Fruit fly (Drosophila melanogaster) whole organism, embryonic: Measurements from ENCODE around the gene Notum.

Experiments used
- Antp ChIP-seq: fragments of 200-800 bp; sonication (Bioruptor generic); optimal IDR thresholded peaks from 3 replicates; lab custom pipeline; 2016; ENCODE audit warnings: missing biosample characterization, missing genetic modification characterization
- Blimp-1 ChIP-seq: fragments of 200-800 bp; sonication (Bioruptor generic); optimal IDR thresholded peaks from 3 replicates; lab custom pipeline; 2018; ENCODE audit warnings: missing biosample characterization, missing genetic modification characterization, mild to moderate bottlenecking, moderate library complexity, missing genetic modification reagents
- CG10267 ChIP-seq: fragments of 200-800 bp; sonication (Bioruptor generic); optimal IDR thresholded peaks from 2 replicates; lab custom pipeline; 2018; ENCODE audit warnings: missing biosample characterization, mild to moderate bottlenecking, missing genetic modification characterization, moderate library complexity
- CG10366 ChIP-seq: fragments of 200-800 bp; sonication (Bioruptor generic); IDR thresholded peaks from 2 replicates; pipeline ENCODE4 v1.3.6; 2022; ENCODE audit warnings: missing biosample characterization, missing genetic modification characterization
- CG12236 ChIP-seq: fragments of 200-800 bp; sonication (Bioruptor generic); optimal IDR thresholded peaks from 2 replicates; lab custom pipeline; 2016; ENCODE audit warnings: missing biosample characterization, missing genetic modification characterization
- CG12299 ChIP-seq: fragments of 200-800 bp; sonication (Bioruptor generic); optimal IDR thresholded peaks from 2 replicates; lab custom pipeline; 2018; ENCODE audit warnings: missing biosample characterization, mild to moderate bottlenecking, missing genetic modification characterization
- CG14441 ChIP-seq: fragments of 200-800 bp; sonication (Bioruptor generic); IDR thresholded peaks from 2 replicates; pipeline ENCODE4 v1.3.6; 2022; ENCODE audit warnings: missing biosample characterization, missing genetic modification characterization
- CG15073 ChIP-seq: fragments of 200-800 bp; sonication (Bioruptor generic); optimal IDR thresholded peaks from 2 replicates; lab custom pipeline; 2016; ENCODE audit warnings: missing biosample characterization, missing genetic modification characterization
- CG1603 ChIP-seq: fragments of 200-800 bp; sonication (Bioruptor generic); optimal IDR thresholded peaks from 2 replicates; lab custom pipeline; 2019; ENCODE audit warnings: missing biosample characterization, mild to moderate bottlenecking, missing genetic modification characterization, moderate library complexity
- CG17802 ChIP-seq: fragments of 200-800 bp; sonication (Bioruptor generic); optimal IDR thresholded peaks from 2 replicates; lab custom pipeline; 2018; ENCODE audit warnings: missing biosample characterization, mild to moderate bottlenecking, missing genetic modification characterization, moderate library complexity
- CG18262 ChIP-seq: fragments of 200-800 bp; optimal IDR thresholded peaks from 3 replicates; lab custom pipeline; 2019; ENCODE audit warnings: missing biosample characterization, mild to moderate bottlenecking, missing genetic modification characterization, moderate library complexity
- CG2129 ChIP-seq: fragments of 200-800 bp; sonication (Bioruptor generic); IDR thresholded peaks from 2 replicates; pipeline ENCODE4 v1.3.6; 2022; ENCODE audit warnings: missing biosample characterization, missing genetic modification characterization; ENCODE audit not compliant: partially characterized antibody
- CG34376 ChIP-seq: fragments of 200-800 bp; sonication (Bioruptor generic); optimal IDR thresholded peaks from 2 replicates; lab custom pipeline; 2018; ENCODE audit warnings: missing biosample characterization, mild to moderate bottlenecking, missing genetic modification characterization
- CG4360 ChIP-seq: fragments of 200-800 bp; sonication (Bioruptor generic); IDR thresholded peaks from 2 replicates; pipeline ENCODE4 v1.3.6; 2022; ENCODE audit warnings: missing biosample characterization, missing genetic modification characterization
- CG5953 ChIP-seq: fragments of 200-800 bp; sonication (Bioruptor generic); IDR thresholded peaks from 2 replicates; pipeline ENCODE4 v1.3.6; 2022; ENCODE audit warnings: missing biosample characterization, missing genetic modification characterization
- CG6272 ChIP-seq: fragments of 200-800 bp; sonication (Bioruptor generic); IDR thresholded peaks from 2 replicates; pipeline ENCODE4 v1.3.6; 2022; ENCODE audit warnings: missing biosample characterization, missing genetic modification characterization
- CG6854 ChIP-seq: fragments of 200-800 bp; sonication (Bioruptor generic); optimal IDR thresholded peaks from 3 replicates; lab custom pipeline; 2017; ENCODE audit warnings: missing biosample characterization, mild to moderate bottlenecking, missing genetic modification characterization
- CG8281 ChIP-seq: fragments of 200-800 bp; sonication (Bioruptor generic); optimal IDR thresholded peaks from 2 replicates; lab custom pipeline; 2018; ENCODE audit warnings: missing biosample characterization, mild to moderate bottlenecking, missing genetic modification characterization, moderate library complexity
- CTCF ChIP-seq: fragments of 200-800 bp; sonication (Bioruptor generic); optimal IDR thresholded peaks from 2 replicates; lab custom pipeline; 2017; ENCODE audit warnings: missing biosample characterization, mild to moderate bottlenecking, missing genetic modification characterization, moderate library complexity
- Deaf1 ChIP-seq: fragments of 200-800 bp; optimal IDR thresholded peaks from 3 replicates; lab custom pipeline; 2019; ENCODE audit warnings: missing biosample characterization, mild to moderate bottlenecking, missing genetic modification characterization, moderate library complexity
- Gsc ChIP-seq: fragments of 200-800 bp; sonication (Bioruptor generic); IDR thresholded peaks from 2 replicates; pipeline ENCODE4 v1.3.6; 2022; ENCODE audit warnings: missing biosample characterization, missing genetic modification characterization
- Gug ChIP-seq: fragments of 200-800 bp; sonication (Bioruptor generic); IDR thresholded peaks from 4 replicates; pipeline ENCODE4 v1.3.6; 2022; ENCODE audit warnings: missing biosample characterization, missing genetic modification characterization
- H2.0 ChIP-seq: fragments of 200-800 bp; sonication (Bioruptor generic); IDR thresholded peaks from 2 replicates; pipeline ENCODE4 v1.3.6; 2022; ENCODE audit warnings: missing biosample characterization, missing genetic modification characterization
- Hand ChIP-seq: fragments of 200-800 bp; sonication (Bioruptor generic); optimal IDR thresholded peaks from 2 replicates; lab custom pipeline; 2017; ENCODE audit warnings: mild to moderate bottlenecking, missing biosample characterization, missing genetic modification reagents, missing genetic modification characterization
- HmgD ChIP-seq: fragments of 200-800 bp; sonication (Bioruptor generic); optimal IDR thresholded peaks from 3 replicates; lab custom pipeline; 2016; ENCODE audit warnings: missing biosample characterization, missing genetic modification characterization
- Lpt ChIP-seq: fragments of >200 bp; optimal IDR thresholded peaks from 2 replicates; lab custom pipeline; 2018; ENCODE audit warnings: missing biosample characterization, missing genetic modification characterization
- Nf-YA ChIP-seq: fragments of 200-800 bp; sonication (Bioruptor generic); IDR thresholded peaks from 2 replicates; pipeline ENCODE4 v1.3.6; 2022; ENCODE audit warnings: missing biosample characterization, missing genetic modification characterization
- Six4 ChIP-seq: fragments of 200-800 bp; sonication (Bioruptor generic); optimal IDR thresholded peaks from 2 replicates; lab custom pipeline; 2016; ENCODE audit warnings: missing biosample characterization, missing genetic modification characterization
- Tbp ChIP-seq: fragments of >200 bp; optimal IDR thresholded peaks from 2 replicates; lab custom pipeline; 2018; ENCODE audit warnings: missing biosample characterization, missing genetic modification characterization
- Usf ChIP-seq: fragments of 200-800 bp; sonication (Bioruptor generic); optimal IDR thresholded peaks from 2 replicates; lab custom pipeline; 2017; ENCODE audit warnings: missing genotype, missing biosample characterization, missing genetic modification characterization
- amos ChIP-seq: fragments of 200-800 bp; sonication (Bioruptor generic); IDR thresholded peaks from 2 replicates; pipeline ENCODE4 v1.3.6; 2022; ENCODE audit warnings: missing biosample characterization, missing genetic modification characterization; ENCODE audit not compliant: partially characterized antibody
- cg ChIP-seq: fragments of 200-800 bp; sonication (Bioruptor generic); optimal IDR thresholded peaks from 3 replicates; lab custom pipeline; 2019; ENCODE audit warnings: missing biosample characterization, mild to moderate bottlenecking, missing genetic modification characterization, moderate library complexity
- chm ChIP-seq: fragments of 200-800 bp; sonication (Bioruptor generic); IDR thresholded peaks from 2 replicates; pipeline ENCODE4 v1.3.6; 2022; ENCODE audit warnings: missing biosample characterization, missing genetic modification characterization
- emc ChIP-seq: fragments of 200-800 bp; sonication (Bioruptor generic); optimal IDR thresholded peaks from 2 replicates; lab custom pipeline; 2016; ENCODE audit warnings: missing biosample characterization, missing genetic modification characterization
- eve ChIP-seq, 2 experiments: fragments of >200 bp; optimal IDR thresholded peaks; 2 replicates each; lab custom pipeline; 2017; ENCODE audit warnings: missing biosample characterization in 2 of 2, missing genetic modification characterization in 2 of 2
- fd3F ChIP-seq: fragments of 200-800 bp; sonication (Bioruptor generic); optimal IDR thresholded peaks from 2 replicates; lab custom pipeline; 2018; ENCODE audit warnings: missing biosample characterization, mild to moderate bottlenecking, missing genetic modification characterization, moderate library complexity
- fd64A ChIP-seq: fragments of 200-800 bp; sonication (Bioruptor generic); optimal IDR thresholded peaks from 3 replicates; lab custom pipeline; 2018; ENCODE audit warnings: missing biosample characterization, mild to moderate bottlenecking, missing genetic modification characterization
- gce ChIP-seq: fragments of 200-800 bp; sonication (Bioruptor generic); IDR thresholded peaks from 3 replicates; pipeline ENCODE4 v1.3.6; 2022; ENCODE audit warnings: missing biosample characterization, missing genetic modification characterization
- gsb-n ChIP-seq: fragments of 200-800 bp; sonication (Bioruptor generic); optimal IDR thresholded peaks from 3 replicates; lab custom pipeline; 2018; ENCODE audit warnings: missing biosample characterization, mild to moderate bottlenecking, missing genetic modification characterization
- gt ChIP-seq: fragments of 200-800 bp; sonication (Bioruptor generic); IDR thresholded peaks from 2 replicates; pipeline ENCODE4 v1.3.6; 2022; ENCODE audit warnings: missing biosample characterization, missing genetic modification characterization
- ham ChIP-seq: fragments of 200-800 bp; sonication (Bioruptor generic); IDR thresholded peaks from 2 replicates; pipeline ENCODE4 v1.3.6; 2022; ENCODE audit warnings: missing biosample characterization, missing genetic modification characterization
- her ChIP-seq: fragments of 200-800 bp; sonication (Bioruptor generic); optimal IDR thresholded peaks from 2 replicates; lab custom pipeline; 2016; ENCODE audit warnings: missing biosample characterization, missing genetic modification characterization
- jing ChIP-seq: fragments of 200-800 bp; sonication (Bioruptor generic); optimal IDR thresholded peaks from 2 replicates; lab custom pipeline; 2018; ENCODE audit warnings: missing biosample characterization, mild to moderate bottlenecking, missing genetic modification characterization
- kni ChIP-seq: fragments of 200-800 bp; sonication (Bioruptor generic); optimal IDR thresholded peaks from 3 replicates; lab custom pipeline; 2017; ENCODE audit warnings: mild to moderate bottlenecking, missing biosample characterization, missing genetic modification reagents, missing genetic modification characterization
- lbe ChIP-seq: fragments of 200-800 bp; sonication (Bioruptor generic); optimal IDR thresholded peaks from 2 replicates; lab custom pipeline; 2016; ENCODE audit warnings: missing biosample characterization, mild to moderate bottlenecking, missing genetic modification characterization
- peb ChIP-seq: fragments of 200-800 bp; sonication (Bioruptor generic); IDR thresholded peaks from 2 replicates; pipeline ENCODE4 v1.3.6; 2022; ENCODE audit warnings: missing biosample characterization, missing genetic modification characterization
- sqz ChIP-seq: fragments of 200-800 bp; sonication (Bioruptor generic); optimal IDR thresholded peaks from 3 replicates; lab custom pipeline; 2018; ENCODE audit warnings: missing biosample characterization, mild to moderate bottlenecking, missing genetic modification characterization
- tin ChIP-seq: fragments of 200-800 bp; sonication (Bioruptor generic); optimal IDR thresholded peaks from 3 replicates; lab custom pipeline; 2016; ENCODE audit warnings: missing biosample characterization, missing genetic modification characterization
- ttk ChIP-seq: fragments of 200-800 bp; sonication (Bioruptor generic); IDR thresholded peaks from 2 replicates; pipeline ENCODE4 v2.1.2; 2022; ENCODE audit warnings: missing biosample characterization, missing genetic modification characterization
- tup ChIP-seq: fragments of 200-800 bp; sonication (Bioruptor generic); optimal IDR thresholded peaks from 2 replicates; lab custom pipeline; 2016; ENCODE audit warnings: missing biosample characterization, mild to moderate bottlenecking, missing genetic modification characterization, moderate library complexity
- unc-4 ChIP-seq: fragments of 200-800 bp; sonication (Bioruptor generic); IDR thresholded peaks from 2 replicates; pipeline ENCODE4 v1.3.6; 2022; ENCODE audit warnings: missing biosample characterization, missing genetic modification characterization; ENCODE audit not compliant: partially characterized antibody

Gene Notum

DNA sequence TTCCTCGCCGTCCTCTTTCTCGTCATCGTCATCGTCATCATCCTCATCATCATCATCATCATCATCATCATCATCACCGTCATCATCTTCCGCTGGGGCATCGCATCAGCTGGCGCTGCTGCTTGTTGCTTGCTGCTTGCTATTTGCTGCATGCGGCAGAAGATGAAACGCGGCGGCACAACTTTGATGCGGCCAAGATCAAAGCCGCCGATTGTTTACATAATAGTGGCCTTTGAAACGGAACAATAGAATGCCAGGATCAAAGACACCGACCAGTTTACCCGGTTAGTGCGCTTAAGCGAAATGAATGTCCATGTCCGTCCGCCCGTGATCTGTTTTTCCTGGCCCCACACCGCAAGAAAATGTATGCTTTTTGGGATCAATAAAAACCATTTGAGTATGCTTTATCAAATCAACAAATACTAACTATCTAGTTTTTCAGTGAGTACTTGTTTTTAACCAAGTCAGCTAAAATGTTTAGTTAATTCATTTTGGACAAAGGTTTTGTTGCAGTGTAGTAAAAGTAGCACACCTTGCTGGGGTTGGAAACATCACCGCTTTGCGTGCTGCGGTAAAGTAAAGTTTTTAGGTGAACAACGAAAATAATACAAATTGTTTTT, 2.1 kb upstream of the Notum start (continued):
- no peak for TF ChIP-seq emc (GFP tag; lab: Kevin White, UChicago)
- TF ChIP-seq CG34376, result no peak
- no peak for TF ChIP-seq CG6854 (GFP tag; lab: Kevin White, UChicago)
- TF ChIP-seq ham (GFP tag; lab: Robert Waterston, UW), result no peak
- TF ChIP-seq gsb-n, result peak; percentile 72
- TF ChIP-seq Lpt, result no peak
- TF ChIP-seq tup (GFP tag; lab: Kevin White, UChicago), result no peak
- TF ChIP-seq CG14441, result 0 out of 2 replicates have a peak, but pooled peaks have one; percentile 21
- no peak for TF ChIP-seq CG5953 (GFP tag; lab: Robert Waterston, UW)
- peak; percentile 41 for TF ChIP-seq CG15073 (GFP tag; lab: Kevin White, UChicago)
- no peak for TF ChIP-seq Nf-YA (GFP tag; lab: Robert Waterston, UW)
- peak; percentile 58 for TF ChIP-seq tin (GFP tag; lab: Kevin White, UChicago)
- TF ChIP-seq jing (GFP tag; lab: Kevin White, UChicago), result peak; percentile 34
- no peak for TF ChIP-seq Gug
- TF ChIP-seq CTCF (GFP tag; lab: Kevin White, UChicago), result no peak
- TF ChIP-seq unc-4 (GFP tag; lab: Robert Waterston, UW), result no peak
- peak; percentile 73 for TF ChIP-seq CG10267 (tag; lab: Kevin White, UChicago)
- TF ChIP-seq H2.0 (GFP tag; lab: Robert Waterston, UW), result peak; percentile 29; the same call in 1 of the 2 replicates
- no peak for TF ChIP-seq cg (GFP tag; lab: Kevin White, UChicago)
- 0 out of 3 replicates have a peak, but pooled peaks have one; percentile 56 for TF ChIP-seq gce (GFP tag; lab: Robert Waterston, UW)
- TF ChIP-seq Antp, result peak; percentile 42
- peak; percentile 57 for TF ChIP-seq Blimp-1 (GFP tag; lab: Kevin White, UChicago)
- no peak for TF ChIP-seq Deaf1 (tag; lab: Kevin White, UChicago)
- no peak for TF ChIP-seq Usf (GFP tag; lab: Kevin White, UChicago)
- peak; percentile 54; the same call in 1 of the 2 replicates for TF ChIP-seq chm (GFP tag; lab: Robert Waterston, UW)
- 0 out of 2 replicates have a peak, but pooled peaks have one; percentile 16 for TF ChIP-seq ttk (GFP tag; lab: Robert Waterston, UW)
- peak; percentile 43 for TF ChIP-seq CG12236 (GFP tag; lab: Kevin White, UChicago)
- TF ChIP-seq HmgD (GFP tag; lab: Kevin White, UChicago), result no peak
- no peak for TF ChIP-seq CG2129 (GFP tag; lab: Robert Waterston, UW)
- no peak for TF ChIP-seq fd3F (GFP tag; lab: Kevin White, UChicago)
- TF ChIP-seq sqz (GFP tag; lab: Kevin White, UChicago), result peak; percentile 2
- peak in 1 of 2 experiments; percentile 21 for TF ChIP-seq eve (GFP tag; optimal IDR thresholded peaks at IDR 0.05; lab: Kevin White, UChicago)
- peak; percentile 76 for TF ChIP-seq CG18262 (tag; lab: Kevin White, UChicago)
- no peak for TF ChIP-seq fd64A
- no peak for TF ChIP-seq CG4360 (GFP tag; lab: Robert Waterston, UW)
- TF ChIP-seq peb (GFP tag; lab: Robert Waterston, UW), result peak; percentile 36; the same call in 1 of the 2 replicates
- no peak for TF ChIP-seq lbe (GFP tag; lab: Kevin White, UChicago)
- peak; percentile 39 for TF ChIP-seq kni (GFP tag; lab: Kevin White, UChicago)
- no peak for TF ChIP-seq CG12299 (tag; lab: Kevin White, UChicago)
- no peak for TF ChIP-seq CG6272
- TF ChIP-seq Six4 (GFP tag; lab: Kevin White, UChicago), result peak; percentile 57
- TF ChIP-seq CG17802 (tag; lab: Kevin White, UChicago), result peak; percentile 9
- TF ChIP-seq gt (GFP tag; lab: Robert Waterston, UW), result no peak
- peak; percentile 28 for TF ChIP-seq CG10366 (GFP tag; lab: Robert Waterston, UW)
- TF ChIP-seq CG1603 (tag; lab: Kevin White, UChicago), result peak; percentile 87
- no peak for TF ChIP-seq Hand (GFP tag; lab: Kevin White, UChicago)
- TF ChIP-seq her (GFP tag; lab: Kevin White, UChicago), result peak; percentile 28
- no peak for TF ChIP-seq CG8281
- TF ChIP-seq Gsc (GFP tag; lab: Robert Waterston, UW), result peak; percentile 32; the same call in 1 of the 2 replicates
- TF ChIP-seq amos (GFP tag; lab: Robert Waterston, UW), result no peak
- TF ChIP-seq Tbp, result no peak
